Worm (Caenorhabditis elegans): ENCODE results near the gene irld-21.

ce11 chrIV:10151439-10151997 lies 29.4 kb upstream of the irld-21 start, which contains the start of gene copg-1:
- TF ChIP-seq snpc-4 (tag; optimal IDR thresholded peaks at IDR 0.05) (peak; percentile 32), fkh-10 (GFP tag; optimal IDR thresholded peaks at IDR 0.05) (no peak), lin-13 (GFP tag; optimal IDR thresholded peaks at IDR 0.05) (peak; percentile 6), zag-1 (tag; optimal IDR thresholded peaks at IDR 0.05) (no peak), lir-3 (tag; optimal IDR thresholded peaks at IDR 0.05; ENCODE audit: poor library complexity) (no peak), skn-1 (tag; optimal IDR thresholded peaks at IDR 0.05) (peak; percentile 48), fos-1 (tag; optimal IDR thresholded peaks at IDR 0.05) (no peak), nhr-76 (tag; optimal IDR thresholded peaks at IDR 0.05) (no peak), aly-2 (tag; optimal IDR thresholded peaks at IDR 0.05) (peak; percentile 4), nhr-12 (tag; optimal IDR thresholded peaks at IDR 0.05) (no peak), unc-62 (GFP tag; optimal IDR thresholded peaks at IDR 0.05) (no peak), efl-3 (GFP tag; optimal IDR thresholded peaks at IDR 0.05) (no peak)

Data from whole organism, L1 larva.